Fruit fly (Drosophila melanogaster) whole organism, embryonic: Measurements from ENCODE around the gene CG13622.

Experiments
- Asciz ChIP-seq: fragments of 200-800 bp; sonication (Bioruptor generic); optimal IDR thresholded peaks from 2 replicates; lab custom pipeline; 2017; ENCODE audit warnings: missing biosample characterization, mild to moderate bottlenecking, missing genetic modification characterization, missing genetic modification reagents
- CG11696 ChIP-seq: fragments of 200-800 bp; sonication (Bioruptor generic); IDR thresholded peaks from 2 replicates; pipeline ENCODE4 v1.3.6; 2022; ENCODE audit warnings: missing biosample characterization, missing genetic modification characterization
- CG12942 ChIP-seq: fragments of 200-800 bp; sonication (Bioruptor generic); optimal IDR thresholded peaks from 3 replicates; lab custom pipeline; 2016; ENCODE audit warnings: missing biosample characterization, missing genetic modification characterization
- CG14860 ChIP-seq: fragments of 200-800 bp; sonication (Bioruptor generic); IDR thresholded peaks from 3 replicates; pipeline ENCODE4 v1.3.6; 2022; ENCODE audit warnings: missing biosample characterization, missing genetic modification characterization; ENCODE audit not compliant: partially characterized antibody
- CG1602 ChIP-seq: fragments of 200-800 bp; sonication (Bioruptor generic); optimal IDR thresholded peaks from 3 replicates; lab custom pipeline; 2016; ENCODE audit warnings: missing biosample characterization, missing genetic modification characterization
- CG17328 ChIP-seq: fragments of 200-800 bp; sonication (Bioruptor generic); IDR thresholded peaks from 2 replicates; pipeline ENCODE4 v1.3.6; 2022; ENCODE audit warnings: missing biosample characterization, missing genetic modification characterization
- CG17612 ChIP-seq: fragments of 200-800 bp; sonication (Bioruptor generic); IDR thresholded peaks from 2 replicates; pipeline ENCODE4 v1.3.6; 2022; ENCODE audit warnings: missing biosample characterization, missing genetic modification characterization
- CG17829 ChIP-seq: fragments of 200-800 bp; optimal IDR thresholded peaks from 2 replicates; lab custom pipeline; 2019; ENCODE audit warnings: missing biosample characterization, mild to moderate bottlenecking, missing genetic modification characterization, moderate library complexity
- CG18262 ChIP-seq: fragments of 200-800 bp; optimal IDR thresholded peaks from 3 replicates; lab custom pipeline; 2019; ENCODE audit warnings: missing biosample characterization, mild to moderate bottlenecking, missing genetic modification characterization, moderate library complexity
- CG1832 ChIP-seq: fragments of 200-800 bp; sonication (Bioruptor generic); optimal IDR thresholded peaks from 2 replicates; lab custom pipeline; 2017; ENCODE audit warnings: missing biosample characterization, mild to moderate bottlenecking, missing genetic modification characterization, inconsistent platforms
- CG2712 ChIP-seq: fragments of 200-800 bp; optimal IDR thresholded peaks from 3 replicates; lab custom pipeline; 2019; ENCODE audit warnings: missing biosample characterization, mild to moderate bottlenecking, missing genetic modification characterization, moderate library complexity
- CG2875 ChIP-seq: fragments of 200-800 bp; sonication (Bioruptor generic); optimal IDR thresholded peaks from 2 replicates; lab custom pipeline; 2017; ENCODE audit warnings: missing biosample characterization, mild to moderate bottlenecking, missing genetic modification characterization, missing genetic modification reagents
- CG34376 ChIP-seq: fragments of 200-800 bp; sonication (Bioruptor generic); optimal IDR thresholded peaks from 2 replicates; lab custom pipeline; 2018; ENCODE audit warnings: missing biosample characterization, mild to moderate bottlenecking, missing genetic modification characterization
- CG3838 ChIP-seq: fragments of 200-800 bp; sonication (Bioruptor generic); optimal IDR thresholded peaks from 3 replicates; lab custom pipeline; 2016; ENCODE audit warnings: missing biosample characterization, missing genetic modification characterization
- CG4820 ChIP-seq: fragments of 200-800 bp; sonication (Bioruptor generic); optimal IDR thresholded peaks from 3 replicates; lab custom pipeline; 2016; ENCODE audit warnings: missing biosample characterization, missing genetic modification characterization
- CG4854 ChIP-seq: fragments of 200-800 bp; sonication (Bioruptor generic); optimal IDR thresholded peaks from 2 replicates; lab custom pipeline; 2016; ENCODE audit warnings: missing biosample characterization, missing genetic modification characterization, inconsistent platforms
- CG6272 ChIP-seq: fragments of 200-800 bp; sonication (Bioruptor generic); IDR thresholded peaks from 2 replicates; pipeline ENCODE4 v1.3.6; 2022; ENCODE audit warnings: missing biosample characterization, missing genetic modification characterization
- CG6813 ChIP-seq: fragments of 200-800 bp; sonication (Bioruptor generic); optimal IDR thresholded peaks from 2 replicates; lab custom pipeline; 2017; ENCODE audit warnings: missing biosample characterization, missing genetic modification characterization, mild to moderate bottlenecking, moderate library complexity, missing genetic modification reagents
- CG7357 ChIP-seq: fragments of 200-800 bp; sonication (Bioruptor generic); IDR thresholded peaks from 3 replicates; pipeline ENCODE4 v1.3.6; 2022; ENCODE audit warnings: missing biosample characterization, missing genetic modification characterization
- Deaf1 ChIP-seq: fragments of 200-800 bp; optimal IDR thresholded peaks from 3 replicates; lab custom pipeline; 2019; ENCODE audit warnings: missing biosample characterization, mild to moderate bottlenecking, missing genetic modification characterization, moderate library complexity
- Dll ChIP-seq: fragments of 200-800 bp; sonication (Bioruptor generic); IDR thresholded peaks from 4 replicates; pipeline ENCODE4 v1.3.6; 2022; ENCODE audit warnings: missing biosample characterization, missing genetic modification characterization; ENCODE audit not compliant: partially characterized antibody
- HLH54F ChIP-seq: fragments of 200-800 bp; sonication (Bioruptor generic); optimal IDR thresholded peaks from 3 replicates; lab custom pipeline; 2016; ENCODE audit warnings: missing biosample characterization, missing genetic modification characterization
- HmgZ ChIP-seq: fragments of 200-800 bp; sonication (Bioruptor generic); optimal IDR thresholded peaks from 2 replicates; lab custom pipeline; 2018; ENCODE audit warnings: missing biosample characterization, mild to moderate bottlenecking, missing genetic modification characterization
- Hmx ChIP-seq: fragments of 200-800 bp; sonication (Bioruptor generic); optimal IDR thresholded peaks from 2 replicates; lab custom pipeline; 2016; ENCODE audit warnings: missing biosample characterization, missing genetic modification characterization
- Nf-YC ChIP-seq: fragments of 200-800 bp; optimal IDR thresholded peaks from 3 replicates; lab custom pipeline; 2019; ENCODE audit warnings: missing biosample characterization, mild to moderate bottlenecking, missing genetic modification characterization, moderate library complexity
- Six4 ChIP-seq: fragments of 200-800 bp; sonication (Bioruptor generic); optimal IDR thresholded peaks from 2 replicates; lab custom pipeline; 2016; ENCODE audit warnings: missing biosample characterization, missing genetic modification characterization
- Sry-β ChIP-seq: fragments of 200-800 bp; sonication (Bioruptor generic); optimal IDR thresholded peaks from 2 replicates; lab custom pipeline; 2018; ENCODE audit warnings: missing biosample characterization, mild to moderate bottlenecking, missing genetic modification characterization, moderate library complexity
- TFAM ChIP-seq: fragments of 200-800 bp; sonication (Bioruptor generic); optimal IDR thresholded peaks from 2 replicates; lab custom pipeline; 2017; ENCODE audit warnings: missing biosample characterization, missing genetic modification characterization, inconsistent platforms
- Xbp1 ChIP-seq: fragments of 200-800 bp; sonication (Bioruptor generic); optimal IDR thresholded peaks from 3 replicates; lab custom pipeline; 2016; ENCODE audit warnings: missing biosample characterization, mild to moderate bottlenecking, missing genetic modification characterization
- ap ChIP-seq: fragments of 200-800 bp; sonication (Bioruptor generic); IDR thresholded peaks from 2 replicates; pipeline ENCODE4 v1.3.6; 2022; ENCODE audit warnings: missing biosample characterization, missing genetic modification characterization
- chinmo ChIP-seq: fragments of 200-800 bp; sonication (Bioruptor generic); IDR thresholded peaks from 4 replicates; pipeline ENCODE4 v1.3.6; 2022; ENCODE audit warnings: missing biosample characterization, missing genetic modification characterization; ENCODE audit not compliant: partially characterized antibody
- cwo ChIP-seq: fragments of 200-800 bp; sonication (Bioruptor generic); optimal IDR thresholded peaks from 3 replicates; lab custom pipeline; 2017; ENCODE audit warnings: missing biosample characterization, missing genetic modification characterization, mild to moderate bottlenecking, moderate library complexity, missing genetic modification reagents
- ftz-f1 ChIP-seq: fragments of 200-800 bp; sonication (Bioruptor generic); optimal IDR thresholded peaks from 2 replicates; lab custom pipeline; 2016; ENCODE audit warnings: missing biosample characterization, missing genetic modification characterization
- gsb ChIP-seq: fragments of 200-800 bp; sonication (Bioruptor generic); IDR thresholded peaks from 2 replicates; pipeline ENCODE4 v1.3.6; 2022; ENCODE audit warnings: missing biosample characterization, missing genetic modification characterization
- ham ChIP-seq: fragments of 200-800 bp; sonication (Bioruptor generic); IDR thresholded peaks from 2 replicates; pipeline ENCODE4 v1.3.6; 2022; ENCODE audit warnings: missing biosample characterization, missing genetic modification characterization
- hbn ChIP-seq: fragments of 200-800 bp; sonication (Bioruptor generic); IDR thresholded peaks from 2 replicates; pipeline ENCODE4 v1.3.6; 2022; ENCODE audit warnings: missing biosample characterization, missing genetic modification characterization; ENCODE audit not compliant: partially characterized antibody
- ind ChIP-seq: fragments of 200-800 bp; sonication (Bioruptor generic); optimal IDR thresholded peaks from 3 replicates; lab custom pipeline; 2016; ENCODE audit warnings: missing biosample characterization, missing genetic modification characterization
- inv ChIP-seq: fragments of 200-800 bp; sonication (Bioruptor generic); IDR thresholded peaks from 2 replicates; pipeline ENCODE4 v1.3.6; 2022; ENCODE audit warnings: missing biosample characterization, missing genetic modification characterization; ENCODE audit not compliant: partially characterized antibody
- nmo ChIP-seq: fragments of 200-800 bp; sonication (Bioruptor generic); optimal IDR thresholded peaks from 2 replicates; lab custom pipeline; 2018; ENCODE audit warnings: missing biosample characterization, mild to moderate bottlenecking, missing genetic modification characterization, moderate library complexity
- oc ChIP-seq: fragments of 200-800 bp; sonication (Bioruptor generic); optimal IDR thresholded peaks from 2 replicates; lab custom pipeline; 2018; ENCODE audit warnings: missing biosample characterization, mild to moderate bottlenecking, missing genetic modification characterization, moderate library complexity
- otp ChIP-seq: fragments of 200-800 bp; sonication (Bioruptor generic); IDR thresholded peaks from 3 replicates; pipeline ENCODE4, ENCODE4 v1.3.6; 2022; ENCODE audit warnings: missing biosample characterization, missing genetic modification characterization
- prd ChIP-seq, 3 experiments: fragments of >200 bp in 2 of 3; fragments of 200-800 bp in 1 of 3; sonication (Bioruptor generic) in 1 of 3; optimal IDR thresholded peaks in 2 of 3; IDR thresholded peaks in 1 of 3; 2 replicates in 2 of 3; 3 replicates in 1 of 3; pipeline versions ENCODE4 v1.3.6 to Lab custom; 2017 to 2022; ENCODE audit warnings: missing biosample characterization in 1 of 3, missing genetic modification characterization in 1 of 3
- slou ChIP-seq: fragments of 200-800 bp; sonication (Bioruptor generic); optimal IDR thresholded peaks from 3 replicates; lab custom pipeline; 2016; ENCODE audit warnings: missing biosample characterization, missing genetic modification characterization
- stwl ChIP-seq: fragments of 200-800 bp; sonication (Bioruptor generic); optimal IDR thresholded peaks from 3 replicates; lab custom pipeline; 2018; ENCODE audit warnings: missing biosample characterization, mild to moderate bottlenecking, missing genetic modification characterization, moderate library complexity
- tin ChIP-seq: fragments of 200-800 bp; sonication (Bioruptor generic); optimal IDR thresholded peaks from 3 replicates; lab custom pipeline; 2016; ENCODE audit warnings: missing biosample characterization, missing genetic modification characterization
- tll ChIP-seq, 2 experiments: fragments of 200-800 bp in 1 of 2; fragments of >200 bp in 1 of 2; sonication (Bioruptor generic) in 1 of 2; optimal IDR thresholded peaks; 2 replicates each; lab custom pipeline; 2017 to 2019; ENCODE audit warnings: missing biosample characterization in 2 of 2, missing genetic modification characterization in 2 of 2, mild to moderate bottlenecking in 1 of 2, moderate library complexity in 1 of 2
- vnd ChIP-seq: fragments of 200-800 bp; sonication (Bioruptor generic); IDR thresholded peaks from 3 replicates; pipeline ENCODE4 v1.3.6; 2022; ENCODE audit warnings: missing biosample characterization, missing genetic modification characterization; ENCODE audit not compliant: partially characterized antibody
- vvl ChIP-seq: fragments of 200-800 bp; sonication (Bioruptor generic); IDR thresholded peaks from 2 replicates; pipeline ENCODE4 v1.3.6; 2022; ENCODE audit warnings: missing biosample characterization, missing genetic modification characterization

Gene CG13622

DNA sequence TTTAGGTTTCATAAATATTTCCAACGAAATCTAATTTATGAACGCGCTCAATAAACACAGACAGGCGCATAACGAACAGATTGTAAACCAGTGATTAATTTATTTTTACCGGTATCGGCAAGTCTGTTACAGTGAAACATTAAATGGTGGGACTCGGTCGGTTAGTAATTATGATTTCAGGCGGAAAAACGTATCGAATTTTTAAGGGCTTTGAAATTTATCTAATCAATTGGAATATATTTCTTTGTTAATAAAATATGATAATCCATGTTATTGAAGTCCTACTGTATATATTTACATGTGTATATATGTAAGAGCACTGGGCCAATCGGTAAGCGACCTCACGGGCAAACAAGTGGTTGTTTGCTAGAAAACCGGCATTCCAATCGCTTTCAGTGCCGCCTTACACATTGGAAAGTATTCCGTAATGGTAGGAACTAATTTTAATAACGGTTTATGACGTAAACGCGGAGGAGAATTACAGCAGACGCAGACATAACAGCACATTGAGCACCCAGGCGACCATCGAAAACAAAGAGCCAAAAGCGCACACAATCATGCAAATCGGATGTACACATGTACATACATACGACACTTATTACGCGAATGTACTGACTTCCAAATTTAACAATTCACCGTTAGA is 19.7 kb upstream of the CG13622 start (continued):
- TF ChIP-seq CG2712 (tag; lab: Kevin White, UChicago) (peak; percentile 90), inv (GFP tag; lab: Robert Waterston, UW) (no peak), ap (GFP tag; lab: Robert Waterston, UW) (peak; percentile 91), CG17328 (GFP tag; lab: Robert Waterston, UW) (peak; percentile 94), CG11696 (peak; percentile 90), slou (peak; percentile 51), Nf-YC (tag; lab: Kevin White, UChicago) (peak; percentile 85), Dll (GFP tag; lab: Robert Waterston, UW) (no peak), HmgZ (peak; percentile 97), HLH54F (peak; percentile 85), stwl (tag; lab: Kevin White, UChicago) (no peak), Xbp1 (GFP tag; lab: Kevin White, UChicago) (peak; percentile 95), CG3838 (GFP tag; lab: Kevin White, UChicago) (peak; percentile 81), CG2875 (peak; percentile 74), cwo (GFP tag; lab: Kevin White, UChicago) (no peak), CG17829 (tag; lab: Kevin White, UChicago) (peak; percentile 82), Hmx (peak; percentile 71), Sry-β (GFP tag; lab: Kevin White, UChicago) (no peak), CG12942 (GFP tag; lab: Kevin White, UChicago) (peak; percentile 89), vvl (peak; percentile 98), tll (GFP tag; optimal IDR thresholded peaks at IDR 0.05; lab: Kevin White, UChicago) (no peak), gsb (GFP tag; lab: Robert Waterston, UW) (peak; percentile 93), oc (peak; percentile 94), CG34376 (peak; percentile 81), prd (optimal IDR thresholded peaks at IDR 0.05; lab: Kevin White, UChicago) (no peak), prd (GFP tag; IDR thresholded peaks at IDR 0.05; lab: Robert Waterston, UW) (peak; percentile 96), tin (GFP tag; lab: Kevin White, UChicago) (peak; percentile 94), vnd (GFP tag; lab: Robert Waterston, UW) (no peak), CG4854 (no peak), CG1602 (GFP tag; lab: Kevin White, UChicago) (peak; percentile 88), ham (peak; percentile 83), CG18262 (no peak), CG7357 (GFP tag; lab: Robert Waterston, UW) (peak; percentile 83), ftz-f1 (peak; percentile 13), CG4820 (peak; percentile 75), TFAM (GFP tag; lab: Kevin White, UChicago) (no peak), CG6813 (peak; percentile 86), otp (GFP tag; lab: Robert Waterston, UW) (peak; percentile 94), Deaf1 (tag; lab: Kevin White, UChicago) (no peak), nmo (GFP tag; lab: Kevin White, UChicago) (peak; percentile 92), CG17612 (GFP tag; lab: Robert Waterston, UW) (peak; percentile 79), hbn (GFP tag; lab: Robert Waterston, UW) (no peak), CG14860 (GFP tag; lab: Robert Waterston, UW) (no peak), Six4 (GFP tag; lab: Kevin White, UChicago) (peak; percentile 83), Asciz (GFP tag; lab: Kevin White, UChicago) (peak; percentile 91), chinmo (GFP tag; lab: Robert Waterston, UW) (0 out of 4 replicates have a peak, but pooled peaks have one; percentile 45), CG1832 (GFP tag; lab: Kevin White, UChicago) (no peak), ind (peak; percentile 86), CG6272 (peak; percentile 88)
